Worm (Caenorhabditis elegans) whole organism, L2 larva: Measurements from ENCODE around the gene vha-19.
A peak's percentile ranks its signal among the peaks of the same experiment; 100 is the strongest.

Experiments used
- C34F6.9 ChIP-seq: fragments of 150-350 bp; optimal IDR thresholded peaks from 2 replicates; lab custom pipeline; 2014; ENCODE audit warnings: missing biosample characterization, missing genetic modification characterization
- F13H6.1 ChIP-seq: sonication (generic microtip); optimal IDR thresholded peaks from 2 replicates; lab custom pipeline; 2016; ENCODE audit warnings: missing genetic modification characterization, missing compliant biosample characterization
- R02D3.7 ChIP-seq: fragments of 150-350 bp; optimal IDR thresholded peaks from 2 replicates; lab custom pipeline; 2014; ENCODE audit warnings: missing biosample characterization, missing genetic modification characterization
- Y55F3AM.14 ChIP-seq: fragments of 200-800 bp; sonication (Bioruptor generic); optimal IDR thresholded peaks from 2 replicates; lab custom pipeline; 2018; ENCODE audit warnings: mild to moderate bottlenecking, missing genetic modification characterization, missing compliant biosample characterization
- ZK546.5 ChIP-seq: sonication (generic microtip); optimal IDR thresholded peaks from 2 replicates; lab custom pipeline; 2017; ENCODE audit warnings: missing biosample characterization, missing genetic modification characterization
- ama-1 ChIP-seq: fragments of 150-350 bp; optimal IDR thresholded peaks from 2 replicates; lab custom pipeline; 2018; ENCODE audit warnings: inconsistent platforms
- blmp-1 ChIP-seq: sonication (generic microtip); optimal IDR thresholded peaks from 2 replicates; lab custom pipeline; 2017; ENCODE audit warnings: missing genetic modification characterization, mild to moderate bottlenecking, missing compliant biosample characterization, antibody characterized with exemption, moderate library complexity; ENCODE audit not compliant: insufficient read depth
- ceh-82 ChIP-seq: fragments of 150-350 bp; optimal IDR thresholded peaks from 2 replicates; lab custom pipeline; 2014; ENCODE audit warnings: missing biosample characterization, missing genetic modification characterization
- crh-2 ChIP-seq: sonication (generic microtip); optimal IDR thresholded peaks from 2 replicates; lab custom pipeline; 2017; ENCODE audit warnings: missing biosample characterization, missing genetic modification characterization
- egl-27 ChIP-seq: sonication (generic microtip); optimal IDR thresholded peaks from 3 replicates; lab custom pipeline; 2017; ENCODE audit warnings: missing biosample characterization, missing genetic modification reagents, missing genetic modification characterization
- elt-3 ChIP-seq: sonication (generic microtip); optimal IDR thresholded peaks from 2 replicates; lab custom pipeline; 2017; ENCODE audit warnings: missing biosample characterization, missing genetic modification characterization
- fos-1 ChIP-seq: fragments of 150-350 bp; optimal IDR thresholded peaks from 2 replicates; lab custom pipeline; 2014; ENCODE audit warnings: missing biosample characterization, missing genetic modification characterization
- gmeb-1 ChIP-seq: fragments of 150-350 bp; optimal IDR thresholded peaks from 2 replicates; lab custom pipeline; 2014; ENCODE audit warnings: missing biosample characterization, missing genetic modification characterization
- lin-11 ChIP-seq: fragments of 150-350 bp; sonication (generic microtip); optimal IDR thresholded peaks from 2 replicates; lab custom pipeline; 2014; ENCODE audit warnings: missing biosample characterization, missing genetic modification characterization, inconsistent platforms, mixed read lengths
- lin-13 ChIP-seq: fragments of 150-350 bp; optimal IDR thresholded peaks from 2 replicates; lab custom pipeline; 2014; ENCODE audit warnings: missing biosample characterization, missing genetic modification reagents, missing genetic modification characterization
- lin-39 ChIP-seq: fragments of 150-350 bp; optimal IDR thresholded peaks from 2 replicates; lab custom pipeline; 2014; ENCODE audit warnings: missing biosample characterization, missing genetic modification reagents, missing genetic modification characterization
- lsy-2 ChIP-seq, 2 experiments: fragments of 150-350 bp in 1 of 2; sonication (generic microtip) in 1 of 2; optimal IDR thresholded peaks; 2 replicates each; lab custom pipeline; 2014 to 2017; ENCODE audit warnings: missing biosample characterization in 2 of 2, missing genetic modification characterization in 2 of 2
- mab-5 ChIP-seq: fragments of 150-350 bp; optimal IDR thresholded peaks from 2 replicates; lab custom pipeline; 2014; ENCODE audit warnings: missing biosample characterization, missing genetic modification characterization
- mdl-1 ChIP-seq, 2 experiments: fragments of 150-350 bp in 1 of 2; sonication (generic microtip) in 1 of 2; optimal IDR thresholded peaks; 2 replicates each; lab custom pipeline; 2017; ENCODE audit warnings: missing biosample characterization in 2 of 2, missing genetic modification characterization in 2 of 2
- nhr-11 ChIP-seq: fragments of 150-350 bp; optimal IDR thresholded peaks from 2 replicates; lab custom pipeline; 2014; ENCODE audit warnings: missing biosample characterization, missing genetic modification characterization
- nhr-129 ChIP-seq: fragments of 150-350 bp; optimal IDR thresholded peaks from 2 replicates; lab custom pipeline; 2014; ENCODE audit warnings: missing biosample characterization, missing genetic modification characterization
- nhr-21 ChIP-seq: fragments of 150-350 bp; optimal IDR thresholded peaks from 2 replicates; lab custom pipeline; 2014; ENCODE audit warnings: missing biosample characterization, missing genetic modification characterization
- nhr-23 ChIP-seq: fragments of 150-350 bp; optimal IDR thresholded peaks from 2 replicates; lab custom pipeline; 2014; ENCODE audit warnings: missing biosample characterization, missing genetic modification reagents, missing genetic modification characterization
- nhr-25 ChIP-seq: fragments of 150-350 bp; sonication (generic microtip); optimal IDR thresholded peaks from 3 replicates; lab custom pipeline; 2014; ENCODE audit warnings: missing biosample characterization, missing genetic modification characterization
- peb-1 ChIP-seq: fragments of 150-350 bp; optimal IDR thresholded peaks from 2 replicates; lab custom pipeline; 2014; ENCODE audit warnings: missing biosample characterization, missing genetic modification characterization
- sem-4 ChIP-seq: fragments of 150-350 bp; optimal IDR thresholded peaks from 2 replicates; lab custom pipeline; 2014; ENCODE audit warnings: missing biosample characterization, missing genetic modification reagents, missing genetic modification characterization
- skn-1 ChIP-seq: sonication (generic microtip); optimal IDR thresholded peaks from 2 replicates; lab custom pipeline; 2017; ENCODE audit warnings: missing biosample characterization, missing genetic modification characterization
- sma-3 ChIP-seq: sonication (generic microtip); optimal IDR thresholded peaks from 2 replicates; lab custom pipeline; 2016; ENCODE audit warnings: missing genetic modification reagents, missing genetic modification characterization, missing compliant biosample characterization
- unc-39 ChIP-seq: fragments of 150-350 bp; optimal IDR thresholded peaks from 2 replicates; lab custom pipeline; 2014; ENCODE audit warnings: missing biosample characterization, missing genetic modification characterization
- unc-55 ChIP-seq: fragments of 150-350 bp; sonication (generic microtip); optimal IDR thresholded peaks from 3 replicates; lab custom pipeline; 2014; ENCODE audit warnings: missing biosample characterization, missing genetic modification reagents, missing genetic modification characterization
- unc-62 ChIP-seq: fragments of 150-350 bp; optimal IDR thresholded peaks from 2 replicates; lab custom pipeline; 2014; ENCODE audit warnings: missing biosample characterization, missing genetic modification reagents, missing genetic modification characterization
- zag-1 ChIP-seq: fragments of 150-350 bp; optimal IDR thresholded peaks from 2 replicates; lab custom pipeline; 2014; ENCODE audit warnings: missing biosample characterization, missing genetic modification characterization
- ztf-1 ChIP-seq: fragments of 200-800 bp; sonication (Bioruptor generic); conservative IDR thresholded peaks from 2 replicates; pipeline ENCODE4 v1.3.6; 2022; ENCODE audit warnings: missing genetic modification characterization, missing compliant biosample characterization
- ztf-11 ChIP-seq: sonication (generic microtip); optimal IDR thresholded peaks from 2 replicates; lab custom pipeline; 2017; ENCODE audit warnings: missing biosample characterization, missing genetic modification characterization
- ztf-4 ChIP-seq: fragments of 150-350 bp; optimal IDR thresholded peaks from 2 replicates; lab custom pipeline; 2014; ENCODE audit warnings: missing biosample characterization, missing genetic modification characterization

vha-19 gene

DNA sequence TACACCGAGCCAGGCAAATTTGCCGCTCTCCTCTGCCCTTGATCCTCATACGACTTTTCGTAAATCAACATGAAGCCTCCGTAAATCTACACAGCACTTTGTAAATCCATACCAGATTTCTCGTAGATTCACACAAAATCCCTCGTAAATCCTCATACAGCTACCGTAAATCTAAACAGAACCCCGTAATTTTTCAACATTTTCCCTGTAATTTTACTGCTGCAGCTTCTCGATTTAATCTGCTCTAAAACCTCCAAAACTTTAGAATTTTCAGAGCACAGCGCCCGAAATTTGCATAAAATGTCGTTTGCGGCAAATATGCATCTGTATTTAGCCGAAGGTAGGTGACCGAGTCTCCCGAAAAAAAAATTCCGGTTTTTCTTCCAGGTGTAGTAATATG, 14.2 kb upstream of the vha-19 start, which contains the start of gene F42A6.1:
TSS of gene F42A6.1 (plus strand) at position 301 of the 400 bp plus-strand sequence.
- no peak for TF ChIP-seq egl-27
- TF ChIP-seq Y55F3AM.14: no peak
- no peak for TF ChIP-seq ztf-11
- TF ChIP-seq lin-39 (tag; lab: Kevin White, UChicago): no peak
- TF ChIP-seq nhr-21 (tag; lab: Kevin White, UChicago): no peak
- TF ChIP-seq lin-11 (tag; lab: Kevin White, UChicago): no peak
- TF ChIP-seq, all 48 proteins: peak for 0

DNA sequence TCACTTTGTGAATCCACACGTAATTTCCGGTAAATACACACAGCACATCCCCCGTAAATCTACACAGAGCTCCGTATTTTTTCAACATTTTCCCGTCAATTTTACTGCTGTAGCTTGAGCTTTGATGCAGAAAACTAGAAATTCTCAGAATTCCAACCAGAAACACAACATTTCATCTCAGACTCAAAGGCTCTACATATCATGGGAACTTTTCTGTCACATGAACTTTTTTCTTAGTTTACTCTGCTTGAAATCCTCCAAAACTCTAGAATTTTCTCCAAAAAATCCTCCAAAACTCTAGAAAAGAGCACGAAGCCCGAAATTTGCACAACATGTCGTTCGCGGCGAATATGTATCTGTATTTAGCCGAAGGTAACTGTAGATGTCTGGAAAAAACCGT, 5.8 kb upstream of the vha-19 start, which contains the start of gene Y55H10A.2:
TSS of gene Y55H10A.2 (plus strand) at position 301 of the 400 bp plus-strand sequence.
- TF ChIP-seq C34F6.9 (tag; lab: Kevin White, UChicago): no peak
- no peak for TF ChIP-seq nhr-23
- TF ChIP-seq fos-1 (tag; lab: Kevin White, UChicago): no peak
- no peak for TF ChIP-seq F13H6.1 (tag; lab: Kevin White, UChicago)
- no peak for TF ChIP-seq nhr-129 (tag; lab: Kevin White, UChicago)
- TF ChIP-seq R02D3.7 (tag; lab: Kevin White, UChicago): no peak
- TF ChIP-seq nhr-25 (tag; lab: Kevin White, UChicago): no peak
- TF ChIP-seq mab-5: no peak
- no peak for TF ChIP-seq elt-3 (tag; lab: Kevin White, UChicago)
- TF ChIP-seq Y55F3AM.14: no peak
- no peak for TF ChIP-seq nhr-11 (tag; lab: Kevin White, UChicago)
- TF ChIP-seq unc-55 (GFP tag; lab: Kevin White, UChicago): no peak
- TF ChIP-seq unc-62 (GFP tag; lab: Kevin White, UChicago): no peak
- TF ChIP-seq gmeb-1: no peak
- TF ChIP-seq crh-2: no peak
- TF ChIP-seq, all 48 proteins: peak for 0

DNA sequence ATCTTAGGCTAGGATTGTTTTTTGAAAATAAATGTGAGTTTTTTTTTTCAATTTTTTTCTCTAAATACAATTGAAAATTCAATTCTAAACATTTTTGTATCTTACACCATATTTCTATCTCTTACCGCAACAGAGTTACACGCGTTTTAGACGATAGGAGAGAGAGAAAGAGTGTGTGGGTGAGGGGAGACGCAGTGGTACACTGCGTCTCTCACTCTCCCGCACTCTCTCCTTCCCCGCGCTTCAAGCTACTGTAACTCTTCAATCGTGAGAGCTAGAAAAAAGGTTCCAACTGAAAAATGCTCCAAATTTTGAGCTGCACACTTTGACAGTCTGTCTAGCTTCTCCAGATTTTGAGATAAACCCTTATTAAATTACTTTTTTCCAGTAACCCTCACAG, 5.2 kb upstream of the vha-19 start:
- TF ChIP-seq peb-1 (tag; lab: Kevin White, UChicago) (no peak), ceh-82 (tag; lab: Kevin White, UChicago) (no peak), lsy-2 (tag; optimal IDR thresholded peaks at IDR 0.05; lab: Kevin White, UChicago) (no peak), R02D3.7 (tag; lab: Kevin White, UChicago) (no peak), nhr-23 (no peak), ZK546.5 (tag; lab: Kevin White, UChicago) (no peak), zag-1 (tag; lab: Kevin White, UChicago) (no peak), ama-1 (lab: Kevin White, UChicago) (no peak), C34F6.9 (tag; lab: Kevin White, UChicago) (no peak), unc-39 (tag; lab: Kevin White, UChicago) (no peak), lin-13 (GFP tag; lab: Kevin White, UChicago) (no peak), lin-39 (tag; lab: Kevin White, UChicago) (no peak), skn-1 (tag; lab: Kevin White, UChicago) (no peak), mdl-1 (tag; optimal IDR thresholded peaks at IDR 0.05; lab: Kevin White, UChicago) (no peak), gmeb-1 (no peak), sem-4 (no peak), ztf-11 (no peak), ztf-4 (tag; lab: Kevin White, UChicago) (no peak), ztf-1 (GFP tag; lab: Robert Waterston, UW) (no peak)

DNA sequence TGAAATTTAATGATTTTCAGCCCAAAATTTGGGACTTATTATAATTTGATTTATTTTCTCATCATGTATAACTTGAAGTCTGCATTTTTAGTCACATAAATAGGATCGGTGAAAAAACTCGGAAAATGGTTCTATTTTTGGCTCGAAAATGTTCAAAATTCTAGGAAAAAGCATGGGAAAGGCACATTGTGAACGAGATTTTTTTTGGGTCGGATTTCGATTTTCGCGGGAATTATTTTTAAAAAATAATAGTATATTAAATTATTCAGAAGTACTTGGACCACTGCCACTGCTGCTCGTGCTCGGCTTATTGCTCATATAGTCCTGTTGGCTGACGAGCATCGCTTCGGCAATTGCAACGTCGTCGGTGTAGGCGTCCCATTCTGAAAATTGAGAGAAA, 4.4 kb downstream of the vha-19 start:
- no peak for TF ChIP-seq sma-3 (GFP tag; lab: Kevin White, UChicago)
- TF ChIP-seq gmeb-1: peak; percentile 2
- TF ChIP-seq, all 48 proteins: peak for 1

DNA sequence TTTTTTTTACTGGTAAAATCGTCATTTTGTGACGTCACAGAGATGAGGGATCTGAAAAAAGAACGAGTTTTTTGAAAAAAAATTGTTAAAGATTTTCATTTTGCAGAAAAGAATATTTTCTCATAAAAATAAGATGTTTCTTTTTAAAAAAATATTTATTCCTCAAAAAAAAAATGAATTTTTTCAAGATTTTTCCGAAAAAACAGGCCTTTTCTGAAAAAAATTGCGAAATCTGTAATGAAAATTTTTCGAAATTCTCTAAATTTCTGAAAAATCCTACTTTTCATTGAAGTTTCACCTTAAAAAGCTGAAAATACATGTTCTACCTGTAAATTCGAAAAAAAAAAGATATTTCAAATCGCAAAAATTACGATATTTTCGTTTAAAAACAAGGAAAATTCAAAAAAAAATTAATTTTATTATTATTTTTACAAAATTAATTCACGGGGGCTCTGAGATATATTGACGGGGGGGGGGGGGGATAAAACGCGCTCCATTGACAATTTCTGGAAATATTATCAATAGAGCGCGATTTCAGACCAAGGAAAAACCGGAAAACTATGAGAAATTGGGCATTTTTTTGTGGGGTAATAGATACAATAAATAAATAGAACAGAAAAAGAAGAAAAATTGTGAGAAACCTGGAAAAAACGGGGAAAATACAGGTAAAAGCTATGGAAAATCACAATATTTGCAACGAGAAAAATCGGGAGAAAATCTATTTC, 9.2 kb downstream of the vha-19 start, which contains the start of gene otub-4:
TSS of gene otub-4 (minus strand) at position 51 of the 725 bp plus-strand sequence.
- TF ChIP-seq blmp-1 (tag; lab: Kevin White, UChicago) (no peak), unc-55 (GFP tag; lab: Kevin White, UChicago) (peak; percentile 15)
- TF ChIP-seq, all 48 proteins: peak for 1
